Worm (Caenorhabditis elegans) whole organism, L4/young adult: ENCODE measurements around the gene F13H10.3.

Experiments used
- W03F9.2 ChIP-seq: fragments of 150-350 bp; optimal IDR thresholded peaks from 2 replicates; lab custom pipeline; 2014; ENCODE audit warnings: missing biosample characterization, missing genetic modification characterization
- dao-5 ChIP-seq: sonication (generic microtip); optimal IDR thresholded peaks from 2 replicates; lab custom pipeline; 2016; ENCODE audit warnings: missing genotype, missing genetic modification characterization, moderate library complexity, missing compliant biosample characterization
- him-1 ChIP-seq: sonication (generic microtip); optimal IDR thresholded peaks from 2 replicates; lab custom pipeline; 2016; ENCODE audit warnings: missing genotype, missing genetic modification reagents, missing genetic modification characterization, missing compliant biosample characterization

ce11 chrIV:10985568-10986035, 30.2 kb downstream of the F13H10.3 start, which contains the start of gene cyb-2.1:
- TF ChIP-seq dao-5 (tag; lab: Kevin White, UChicago) (no peak), him-1 (tag; lab: Kevin White, UChicago) (no peak), W03F9.2 (tag; lab: Kevin White, UChicago) (no peak)
